Worm (Caenorhabditis elegans) whole organism, L4/young adult: Measurements from ENCODE around the gene M6.4.

Source experiments
- W03F9.2 ChIP-seq: fragments of 150-350 bp; optimal IDR thresholded peaks from 2 replicates; lab custom pipeline; 2014; ENCODE audit warnings: missing biosample characterization, missing genetic modification characterization
- dao-5 ChIP-seq: sonication (generic microtip); optimal IDR thresholded peaks from 2 replicates; lab custom pipeline; 2016; ENCODE audit warnings: missing genotype, missing genetic modification characterization, moderate library complexity, missing compliant biosample characterization
- him-1 ChIP-seq: sonication (generic microtip); optimal IDR thresholded peaks from 2 replicates; lab custom pipeline; 2016; ENCODE audit warnings: missing genotype, missing genetic modification reagents, missing genetic modification characterization, missing compliant biosample characterization

- TF ChIP-seq W03F9.2 (tag; lab: Kevin White, UChicago) (no peak), him-1 (tag; lab: Kevin White, UChicago) (no peak), dao-5 (tag; lab: Kevin White, UChicago) (no peak)
Measured at ce11 chrX:636893-637292, 7.9 kb downstream of the M6.4 start, which contains the start of gene pha-2.
